Worm (Caenorhabditis elegans): ENCODE data around the gene comt-1.

Gene comt-1

DNA sequence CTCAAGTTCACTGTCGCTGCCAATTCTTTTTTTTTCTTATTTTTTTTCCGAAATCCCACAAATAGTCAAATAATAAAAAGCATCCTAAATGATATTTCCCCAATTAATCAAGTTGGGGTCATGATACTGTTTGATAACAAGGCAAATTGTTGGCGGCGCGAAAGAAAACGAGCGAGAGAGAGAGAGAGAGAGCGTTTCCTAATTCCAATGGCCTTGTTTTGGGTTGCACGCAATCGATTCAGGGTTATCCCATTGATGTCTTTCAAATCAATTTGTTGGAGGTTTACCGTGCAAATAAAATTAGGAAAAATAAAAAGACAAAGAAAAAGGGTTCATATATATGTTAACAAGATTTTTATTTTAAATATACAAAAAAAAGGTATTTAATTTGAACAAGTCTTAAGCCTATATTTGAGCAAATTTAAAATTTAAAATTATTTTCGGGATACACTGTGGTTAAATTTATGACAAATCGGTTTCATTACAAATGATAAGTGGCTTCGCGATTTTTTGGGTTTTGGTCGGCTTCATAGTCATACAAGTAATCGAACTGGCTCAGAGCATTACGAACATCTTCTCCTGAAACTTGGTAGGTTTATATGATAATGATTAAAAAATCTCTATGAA lies 3.4 kb upstream of the comt-1 start:
- no peak for TF ChIP-seq lag-1 (GFP tag; IDR thresholded peaks at IDR 0.05)
- peak; percentile 49 for TF ChIP-seq ama-1 (optimal IDR thresholded peaks at IDR 0.05)
- TF ChIP-seq ama-1 (GFP tag; optimal IDR thresholded peaks at IDR 0.05) = no peak

DNA sequence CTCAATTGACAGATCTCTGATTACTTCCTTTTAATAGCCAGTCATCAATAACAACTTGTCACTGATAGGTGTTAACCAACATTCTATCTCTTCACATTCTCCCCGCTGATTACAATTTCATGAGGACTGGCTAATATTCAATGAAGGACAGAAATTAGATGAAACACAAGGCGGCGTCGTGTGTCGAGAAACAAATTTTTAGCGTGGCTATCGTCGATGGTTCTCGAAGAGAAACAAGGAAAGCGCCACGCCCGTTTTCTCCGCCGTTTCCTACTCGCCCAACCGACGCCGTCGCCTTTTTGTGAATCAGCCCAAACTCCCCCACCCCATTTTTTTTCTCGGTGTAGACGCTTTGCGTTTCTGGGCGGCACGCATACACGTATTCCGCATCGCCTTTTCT lies 1.7 kb upstream of the comt-1 start, which contains the start of gene F53B3.6:
F53B3.6 (plus strand) TSS at position 284 of the 400 bp plus-strand sequence.
- TF ChIP-seq zfh-2 (GFP tag; conservative IDR thresholded peaks at IDR 0.05) (0 out of 2 replicates have a peak, but pooled peaks have one; percentile 34), nhr-120 (GFP tag; IDR thresholded peaks at IDR 0.05) (no peak)

DNA sequence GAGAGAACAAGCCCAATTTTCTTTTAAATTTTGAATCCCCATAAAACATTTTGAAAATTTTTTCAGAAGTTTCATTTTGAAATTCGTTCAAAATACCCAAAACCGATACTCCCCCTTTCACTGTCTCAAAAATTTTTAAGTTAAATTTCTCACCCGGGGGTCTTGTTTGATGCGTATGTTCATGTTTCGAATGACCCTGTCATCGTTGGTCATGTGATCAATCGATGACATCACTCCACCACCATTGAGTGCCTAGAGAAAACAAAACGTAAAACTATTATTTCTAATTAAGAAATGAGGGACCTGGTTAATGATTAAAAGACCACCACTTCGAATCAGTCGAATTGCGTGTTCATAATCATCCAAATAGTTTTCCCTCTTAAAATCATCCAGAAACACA lies 3.9 kb downstream of the comt-1 start:
- TF ChIP-seq F23B12.7 (tag; optimal IDR thresholded peaks at IDR 0.05; ENCODE audit: insufficient read depth) = no peak
- no peak for TF ChIP-seq madf-6 (GFP tag; IDR thresholded peaks at IDR 0.05)
- no peak for TF ChIP-seq rec-8 (tag; optimal IDR thresholded peaks at IDR 0.05)
- no peak for TF ChIP-seq D2030.7 (GFP tag; IDR thresholded peaks at IDR 0.05)
- no peak for TF ChIP-seq unc-130 (GFP tag; optimal IDR thresholded peaks at IDR 0.05)
- TF ChIP-seq tbx-9 (tag; optimal IDR thresholded peaks at IDR 0.05; ENCODE audit: borderline replicate concordance) = no peak
- no peak for TF ChIP-seq T07F8.4 (tag; optimal IDR thresholded peaks at IDR 0.05)
- TF ChIP-seq somi-1 (GFP tag; optimal IDR thresholded peaks at IDR 0.05) = no peak
- no peak for TF ChIP-seq attf-3 (GFP tag; conservative IDR thresholded peaks at IDR 0.05)
- TF ChIP-seq B0336.3 (GFP tag; IDR thresholded peaks at IDR 0.05) = no peak

DNA sequence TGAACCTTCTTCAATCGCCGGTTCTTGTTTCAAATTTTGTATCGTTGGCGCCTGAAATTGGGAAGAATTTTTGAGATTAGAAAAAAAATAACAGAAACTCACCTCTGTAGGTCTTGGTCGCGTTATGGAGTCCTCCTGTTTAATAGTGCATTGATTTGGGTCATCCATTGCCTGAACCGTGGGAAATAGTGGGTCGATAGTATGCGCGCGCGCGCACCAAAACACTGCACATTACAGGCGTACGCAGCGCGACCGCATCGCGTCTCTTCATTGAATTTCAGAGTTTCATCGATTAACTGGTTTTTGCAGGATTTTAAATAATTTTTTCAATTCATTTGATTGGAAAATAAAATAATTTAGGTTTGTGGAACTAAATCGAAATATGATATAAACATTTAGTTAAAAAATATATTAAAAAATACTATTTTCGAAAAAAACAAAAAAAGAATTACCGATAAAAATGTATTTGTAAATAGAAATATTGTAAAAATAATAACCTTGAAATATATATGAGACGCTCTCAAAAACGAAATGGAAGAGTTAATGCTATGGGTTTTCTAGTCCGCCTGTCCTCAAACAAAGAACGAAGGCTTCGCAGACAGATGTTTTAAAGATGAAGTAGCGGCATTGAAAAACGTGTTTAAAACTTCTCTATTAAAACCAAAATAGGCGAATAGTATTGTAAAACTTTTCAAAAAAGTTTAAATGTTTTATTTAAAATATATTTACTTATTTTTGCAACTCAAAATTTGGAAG lies 5.0 kb downstream of the comt-1 start, which contains the start of gene tra-4:
tra-4 (minus strand) TSS at position 534 of the 756 bp plus-strand sequence.
- no peak for TF ChIP-seq lag-1 (GFP tag; IDR thresholded peaks at IDR 0.05)
- TF ChIP-seq sdz-38 (tag; optimal IDR thresholded peaks at IDR 0.05) = no peak
- no peak for TF ChIP-seq Y53F4B.3 (GFP tag; IDR thresholded peaks at IDR 0.05)
- TF ChIP-seq madf-8 (GFP tag; conservative IDR thresholded peaks at IDR 0.05) = no peak
- TF ChIP-seq madf-3 (GFP tag; IDR thresholded peaks at IDR 0.05) = 0 out of 2 replicates have a peak, but pooled peaks have one; percentile 17
- no peak for TF ChIP-seq ekl-4 (GFP tag; IDR thresholded peaks at IDR 0.05)

DNA sequence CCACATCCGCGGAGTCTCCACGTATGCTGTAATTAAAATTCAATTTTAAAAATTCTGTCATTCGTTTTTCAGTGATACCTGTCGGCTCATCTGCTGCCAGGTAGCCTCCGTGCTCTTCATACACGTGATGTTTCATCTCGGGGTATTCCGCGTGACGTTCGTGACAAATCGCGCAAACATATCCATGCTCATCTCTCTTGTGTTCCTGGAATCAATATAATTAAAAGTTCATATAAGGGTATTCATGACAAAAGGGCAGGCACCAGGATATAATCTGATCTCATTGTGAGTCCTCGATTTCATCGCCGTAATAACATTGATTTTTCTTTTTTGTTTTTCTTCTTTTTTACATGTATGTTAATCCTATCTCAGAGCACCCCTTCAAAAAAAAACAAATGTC lies 8.3 kb downstream of the comt-1 start:
- TF ChIP-seq nhr-27 (tag; optimal IDR thresholded peaks at IDR 0.05) = no peak
- TF ChIP-seq sptf-2 (GFP tag; optimal IDR thresholded peaks at IDR 0.05) = no peak

DNA sequence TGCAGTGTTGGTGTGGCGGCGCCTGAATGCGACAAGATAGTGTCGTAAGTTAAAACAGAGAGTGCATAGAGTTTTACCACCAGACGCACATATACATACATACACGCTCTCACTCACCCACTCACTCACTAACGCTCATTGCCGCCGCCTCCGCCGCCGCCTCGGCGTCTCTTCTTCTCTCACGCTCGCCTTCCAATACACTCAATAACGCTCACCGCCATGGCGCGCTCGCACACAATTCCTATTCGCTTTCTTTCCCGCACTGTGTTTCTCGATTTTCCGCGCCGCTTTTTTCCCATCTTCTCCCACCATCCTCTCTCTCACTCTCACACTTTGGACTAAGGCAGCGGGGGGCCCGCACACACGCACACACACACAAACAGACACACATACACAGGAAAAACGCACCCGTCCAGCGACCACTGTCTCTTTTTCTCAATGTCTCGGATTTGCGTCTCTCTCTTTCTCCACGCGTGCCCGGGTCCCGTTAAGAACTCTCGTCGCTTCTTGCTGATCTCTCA lies 9.8 kb downstream of the comt-1 start, which contains the start of gene kin-29:
kin-29 (minus strand) TSS at position 51 of the 521 bp plus-strand sequence.
- TF ChIP-seq attf-5 (GFP tag; optimal IDR thresholded peaks at IDR 0.05) (peak; percentile 85), die-1 (tag; optimal IDR thresholded peaks at IDR 0.05) (peak; percentile 36), hmg-20 (GFP tag; IDR thresholded peaks at IDR 0.05) (peak; percentile 51), ceh-27 (GFP tag; optimal IDR thresholded peaks at IDR 0.05) (peak; percentile 79), madf-10 (tag; optimal IDR thresholded peaks at IDR 0.05) (peak; percentile 93), somi-1 (GFP tag; optimal IDR thresholded peaks at IDR 0.05) (peak; percentile 61), ztf-18 (tag; optimal IDR thresholded peaks at IDR 0.05) (peak; percentile 59), hmg-1.2 (GFP tag; IDR thresholded peaks at IDR 0.05) (peak; percentile 70; the same call in 1 of the 2 replicates), tbp1 (GFP tag; optimal IDR thresholded peaks at IDR 0.05) (peak; percentile 41), ccch-3 (GFP tag; optimal IDR thresholded peaks at IDR 0.05) (no peak), lin-26 (GFP tag; IDR thresholded peaks at IDR 0.05) (peak; percentile 58; the same call in 1 of the 2 replicates), Y56A3A.18 (GFP tag; IDR thresholded peaks at IDR 0.05) (peak; percentile 82), egrh-3 (GFP tag; IDR thresholded peaks at IDR 0.05) (peak; percentile 81), lag-1 (GFP tag; IDR thresholded peaks at IDR 0.05) (no peak), aptf-2 (GFP tag; conservative IDR thresholded peaks at IDR 0.05) (no peak), ztf-26 (tag; optimal IDR thresholded peaks at IDR 0.05) (peak; percentile 85), B0336.3 (GFP tag; IDR thresholded peaks at IDR 0.05) (peak; percentile 85), snpc-3.4 (tag; optimal IDR thresholded peaks at IDR 0.05) (no peak), ets-4 (GFP tag; optimal IDR thresholded peaks at IDR 0.05) (peak; percentile 7)

Data from whole organism, young adult.